Worm (Caenorhabditis elegans) whole organism, young adult: ENCODE measurements around the gene glb-29.
A peak's percentile ranks its signal among the peaks of the same experiment; 100 is the strongest.

Source experiments
- B0019.2 ChIP-seq: fragments of 200-800 bp; sonication (Bioruptor generic); conservative IDR thresholded peaks from 2 replicates; pipeline ENCODE4 v1.3.6; 2022; ENCODE audit warnings: missing genetic modification reagents, missing genetic modification characterization, missing compliant biosample characterization
- B0336.3 ChIP-seq: fragments of 200-800 bp; sonication (Bioruptor generic); IDR thresholded peaks from 2 replicates; pipeline ENCODE4 v1.3.6; 2022; ENCODE audit warnings: missing genetic modification characterization, missing compliant biosample characterization
- F49E8.2 ChIP-seq: sonication (generic microtip); optimal IDR thresholded peaks from 3 replicates; lab custom pipeline; 2017; ENCODE audit warnings: missing genetic modification characterization, mild to moderate bottlenecking, missing compliant biosample characterization, antibody characterized with exemption, moderate library complexity; ENCODE audit not compliant: insufficient read depth
- F55B11.4 ChIP-seq: sonication (generic microtip); optimal IDR thresholded peaks from 2 replicates; lab custom pipeline; 2016; ENCODE audit warnings: missing compliant biosample characterization, missing genetic modification characterization, borderline replicate concordance; ENCODE audit not compliant: insufficient read depth
- F57A8.1 ChIP-seq: fragments of 200-800 bp; sonication (Bioruptor generic); optimal IDR thresholded peaks from 2 replicates; lab custom pipeline; 2018; ENCODE audit warnings: mild to moderate bottlenecking, missing genetic modification characterization, moderate library complexity, missing compliant biosample characterization
- Y53F4B.3 ChIP-seq: fragments of 200-800 bp; sonication (Bioruptor generic); IDR thresholded peaks from 2 replicates; pipeline ENCODE4 v1.3.6; 2022; ENCODE audit warnings: missing genetic modification reagents, missing genetic modification characterization, missing compliant biosample characterization
- Y67H2A.10 ChIP-seq: fragments of 200-800 bp; sonication (Bioruptor generic); conservative IDR thresholded peaks from 2 replicates; pipeline ENCODE4 v1.3.6; 2022; ENCODE audit warnings: missing genetic modification reagents, missing genetic modification characterization, missing compliant biosample characterization
- Y95B8A.8 ChIP-seq: fragments of 200-800 bp; sonication (Bioruptor generic); IDR thresholded peaks from 2 replicates; pipeline ENCODE4 v1.3.6; 2022; ENCODE audit warnings: missing genetic modification reagents, missing genetic modification characterization, missing compliant biosample characterization
- ZK185.1 ChIP-seq: sonication (generic microtip); optimal IDR thresholded peaks from 2 replicates; lab custom pipeline; 2016; ENCODE audit warnings: mild to moderate bottlenecking, missing genetic modification characterization, missing compliant biosample characterization; ENCODE audit not compliant: poor library complexity, severe bottlenecking
- akir-1 ChIP-seq: fragments of 200-800 bp; sonication (Bioruptor generic); optimal IDR thresholded peaks from 2 replicates; lab custom pipeline; 2018; ENCODE audit warnings: mild to moderate bottlenecking, missing genetic modification characterization, moderate library complexity, missing compliant biosample characterization
- aptf-2 ChIP-seq: fragments of 200-800 bp; sonication (Bioruptor generic); conservative IDR thresholded peaks from 2 replicates; pipeline ENCODE4 v1.3.6; 2022; ENCODE audit warnings: missing genetic modification reagents, missing genetic modification characterization, missing compliant biosample characterization
- atf-7 ChIP-seq: sonication (generic microtip); optimal IDR thresholded peaks from 2 replicates; lab custom pipeline; 2017; ENCODE audit warnings: mild to moderate bottlenecking, missing genetic modification characterization, missing compliant biosample characterization
- attf-5 ChIP-seq: fragments of 200-800 bp; sonication (Bioruptor generic); optimal IDR thresholded peaks from 2 replicates; lab custom pipeline; 2018; ENCODE audit warnings: mild to moderate bottlenecking, missing genetic modification characterization, missing compliant biosample characterization
- attf-6 ChIP-seq: fragments of 200-800 bp; sonication (Bioruptor generic); IDR thresholded peaks from 2 replicates; pipeline ENCODE4 v1.3.6; 2022; ENCODE audit warnings: missing genetic modification reagents, missing genetic modification characterization, missing compliant biosample characterization
- cebp-1 ChIP-seq, 2 experiments: fragments of 200-800 bp in 1 of 2; sonication (Bioruptor generic) in 1 of 2; sonication (generic microtip) in 1 of 2; IDR thresholded peaks in 1 of 2; optimal IDR thresholded peaks in 1 of 2; 2 replicates each; pipeline versions ENCODE4 v1.3.6 to Lab custom; 2017 to 2022; ENCODE audit warnings: missing compliant biosample characterization in 2 of 2, missing genetic modification characterization in 2 of 2, mild to moderate bottlenecking in 1 of 2, missing genetic modification reagents in 1 of 2, moderate library complexity in 1 of 2
- cebp-2 ChIP-seq: fragments of 200-800 bp; sonication (Bioruptor generic); IDR thresholded peaks from 2 replicates; pipeline ENCODE4 v1.3.6; 2022; ENCODE audit warnings: missing genetic modification characterization, missing compliant biosample characterization
- ceh-27 ChIP-seq: fragments of 200-800 bp; sonication (Bioruptor generic); optimal IDR thresholded peaks from 2 replicates; lab custom pipeline; 2018; ENCODE audit warnings: mild to moderate bottlenecking, missing genetic modification characterization, moderate library complexity, missing compliant biosample characterization
- dox-1 ChIP-seq: fragments of 200-800 bp; sonication (Bioruptor generic); IDR thresholded peaks from 2 replicates; pipeline ENCODE4 v1.3.6; 2022; ENCODE audit warnings: missing genetic modification reagents, missing genetic modification characterization, missing compliant biosample characterization
- ekl-4 ChIP-seq: fragments of 200-800 bp; sonication (Bioruptor generic); IDR thresholded peaks from 2 replicates; pipeline ENCODE4 v1.3.6; 2022; ENCODE audit warnings: missing genetic modification reagents, missing genetic modification characterization, missing compliant biosample characterization
- ets-4 ChIP-seq: fragments of 200-800 bp; sonication (Bioruptor generic); optimal IDR thresholded peaks from 2 replicates; lab custom pipeline; 2018; ENCODE audit warnings: mild to moderate bottlenecking, missing genetic modification characterization, missing compliant biosample characterization
- him-1 ChIP-seq: sonication (generic microtip); optimal IDR thresholded peaks from 2 replicates; lab custom pipeline; 2016; ENCODE audit warnings: missing genotype, missing genetic modification reagents, missing genetic modification characterization, missing compliant biosample characterization
- hlh-12 ChIP-seq: sonication (generic microtip); optimal IDR thresholded peaks from 2 replicates; lab custom pipeline; 2016; ENCODE audit warnings: missing genetic modification characterization, missing compliant biosample characterization
- hlh-26 ChIP-seq: fragments of 200-800 bp; sonication (Bioruptor generic); conservative IDR thresholded peaks from 2 replicates; pipeline ENCODE4 v1.3.6; 2022; ENCODE audit warnings: missing genetic modification reagents, missing genetic modification characterization, missing compliant biosample characterization
- hmg-20 ChIP-seq: fragments of 200-800 bp; sonication (Bioruptor generic); IDR thresholded peaks from 2 replicates; pipeline ENCODE4 v1.3.6; 2022; ENCODE audit warnings: missing genetic modification reagents, missing genetic modification characterization, missing compliant biosample characterization
- hsf-1 ChIP-seq: fragments of 200-800 bp; sonication (Bioruptor generic); IDR thresholded peaks from 2 replicates; pipeline ENCODE4 v1.3.6; 2022; ENCODE audit warnings: missing genetic modification reagents, missing genetic modification characterization, missing compliant biosample characterization
- lag-1 ChIP-seq: fragments of 200-800 bp; sonication (Bioruptor generic); IDR thresholded peaks from 2 replicates; pipeline ENCODE4 v1.3.6; 2022; ENCODE audit warnings: missing genetic modification reagents, missing genetic modification characterization, missing compliant biosample characterization
- lin-26 ChIP-seq: fragments of 200-800 bp; sonication (Bioruptor generic); IDR thresholded peaks from 2 replicates; pipeline ENCODE4 v1.3.6; 2022; ENCODE audit warnings: missing genetic modification reagents, missing genetic modification characterization, missing compliant biosample characterization
- lin-54 ChIP-seq: fragments of 200-800 bp; sonication (Bioruptor generic); optimal IDR thresholded peaks from 2 replicates; lab custom pipeline; 2018; ENCODE audit warnings: mild to moderate bottlenecking, missing genetic modification characterization, missing compliant biosample characterization
- lir-1 ChIP-seq: fragments of 200-800 bp; sonication (Bioruptor generic); conservative IDR thresholded peaks from 2 replicates; pipeline ENCODE4 v1.3.6; 2022; ENCODE audit warnings: missing genetic modification reagents, missing genetic modification characterization, missing compliant biosample characterization
- lsl-1 ChIP-seq: fragments of 200-800 bp; sonication (Bioruptor generic); optimal IDR thresholded peaks from 2 replicates; lab custom pipeline; 2018; ENCODE audit warnings: mild to moderate bottlenecking, missing genetic modification characterization, moderate library complexity, missing compliant biosample characterization
- madf-8 ChIP-seq: fragments of 200-800 bp; sonication (Bioruptor generic); conservative IDR thresholded peaks from 2 replicates; pipeline ENCODE4 v1.3.6; 2022; ENCODE audit warnings: missing genetic modification reagents, missing genetic modification characterization, missing compliant biosample characterization
- nfyb-1 ChIP-seq: fragments of 200-800 bp; sonication (Bioruptor generic); IDR thresholded peaks from 2 replicates; pipeline ENCODE4 v1.3.6; 2022; ENCODE audit warnings: missing genetic modification reagents, missing genetic modification characterization, missing compliant biosample characterization
- nhr-179 ChIP-seq: sonication (generic microtip); optimal IDR thresholded peaks from 2 replicates; lab custom pipeline; 2016; ENCODE audit warnings: mild to moderate bottlenecking, missing genetic modification characterization, missing compliant biosample characterization
- nhr-27 ChIP-seq: fragments of 200-800 bp; sonication (Bioruptor generic); optimal IDR thresholded peaks from 2 replicates; lab custom pipeline; 2018; ENCODE audit warnings: mild to moderate bottlenecking, missing genetic modification characterization, moderate library complexity, missing compliant biosample characterization
- nhr-80 ChIP-seq: sonication (generic microtip); optimal IDR thresholded peaks from 2 replicates; lab custom pipeline; 2016; ENCODE audit warnings: missing genetic modification characterization, missing compliant biosample characterization
- nhr-90 ChIP-seq: sonication (generic microtip); optimal IDR thresholded peaks from 2 replicates; lab custom pipeline; 2016; ENCODE audit warnings: missing genotype, mild to moderate bottlenecking, missing genetic modification characterization, missing compliant biosample characterization
- rcor-1 ChIP-seq: fragments of 200-800 bp; sonication (Bioruptor generic); IDR thresholded peaks from 2 replicates; pipeline ENCODE4 v1.3.6; 2022; ENCODE audit warnings: missing genetic modification reagents, missing genetic modification characterization, missing compliant biosample characterization
- sdz-38 ChIP-seq: sonication (generic microtip); optimal IDR thresholded peaks from 2 replicates; lab custom pipeline; 2016; ENCODE audit warnings: missing genotype, missing genetic modification characterization, missing compliant biosample characterization
- sea-2 ChIP-seq: fragments of 200-800 bp; sonication (Bioruptor generic); IDR thresholded peaks from 2 replicates; pipeline ENCODE4 v1.3.6; 2022; ENCODE audit warnings: missing genetic modification characterization, missing compliant biosample characterization
- tlf-1 ChIP-seq: fragments of 200-800 bp; sonication (Bioruptor generic); optimal IDR thresholded peaks from 2 replicates; lab custom pipeline; 2018; ENCODE audit warnings: mild to moderate bottlenecking, missing genetic modification characterization, missing compliant biosample characterization
- unc-62 ChIP-seq: fragments of 150-350 bp; optimal IDR thresholded peaks from 2 replicates; lab custom pipeline; 2014; ENCODE audit warnings: missing biosample characterization, missing genetic modification reagents, missing genetic modification characterization
- xnd-1 ChIP-seq: sonication (generic microtip); optimal IDR thresholded peaks from 2 replicates; lab custom pipeline; 2016; ENCODE audit warnings: missing genotype, missing genetic modification reagents, missing genetic modification characterization, missing compliant biosample characterization
- zfh-2 ChIP-seq: fragments of 200-800 bp; sonication (Bioruptor generic); conservative IDR thresholded peaks from 2 replicates; pipeline ENCODE4 v1.3.6; 2022; ENCODE audit warnings: missing genetic modification reagents, missing genetic modification characterization, missing compliant biosample characterization
- ztf-26 ChIP-seq: sonication (generic microtip); optimal IDR thresholded peaks from 2 replicates; lab custom pipeline; 2017; ENCODE audit warnings: missing genetic modification characterization, missing compliant biosample characterization
- ztf-3 ChIP-seq: fragments of 200-800 bp; sonication (Bioruptor generic); optimal IDR thresholded peaks from 2 replicates; lab custom pipeline; 2018; ENCODE audit warnings: mild to moderate bottlenecking, missing genetic modification characterization, missing compliant biosample characterization

glb-29 gene

ce11 chrII:11971009-11971636 is 37.7 kb upstream of the glb-29 start:
- TF ChIP-seq nhr-80 (tag; lab: Kevin White, UChicago) (no peak), hlh-12 (tag; lab: Kevin White, UChicago) (no peak), ztf-3 (no peak), ets-4 (GFP tag; lab: Kevin White, UChicago) (no peak), nfyb-1 (GFP tag; lab: Robert Waterston, UW) (peak; percentile 11; the same call in 1 of the 2 replicates), ztf-26 (tag; lab: Kevin White, UChicago) (no peak), nhr-90 (no peak), Y67H2A.10 (no peak)

ce11 chrII:11972266-11972665 is 36.6 kb upstream of the glb-29 start:
- TF ChIP-seq B0019.2 (GFP tag; lab: Robert Waterston, UW) (no peak), cebp-1 (GFP tag; IDR thresholded peaks at IDR 0.05; lab: Robert Waterston, UW) (no peak), cebp-1 (tag; optimal IDR thresholded peaks at IDR 0.05; lab: Kevin White, UChicago) (peak; percentile 16), sea-2 (GFP tag; lab: Robert Waterston, UW) (no peak), akir-1 (GFP tag; lab: Kevin White, UChicago) (no peak), lin-54 (GFP tag; lab: Kevin White, UChicago) (peak; percentile 20), B0336.3 (GFP tag; lab: Robert Waterston, UW) (peak; percentile 63), ZK185.1 (tag; lab: Kevin White, UChicago) (no peak), nfyb-1 (GFP tag; lab: Robert Waterston, UW) (no peak; the same call in 1 of the 2 replicates), lin-26 (GFP tag; lab: Robert Waterston, UW) (peak; percentile 57; the same call in 1 of the 2 replicates), attf-5 (GFP tag; lab: Kevin White, UChicago) (no peak), rcor-1 (GFP tag; lab: Robert Waterston, UW) (no peak), Y53F4B.3 (GFP tag; lab: Robert Waterston, UW) (no peak), xnd-1 (tag; lab: Kevin White, UChicago) (peak; percentile 36), tlf-1 (GFP tag; lab: Kevin White, UChicago) (peak; percentile 51), attf-6 (no peak), F57A8.1 (GFP tag; lab: Kevin White, UChicago) (no peak), hlh-26 (GFP tag; lab: Robert Waterston, UW) (no peak), atf-7 (tag; lab: Kevin White, UChicago) (no peak), ekl-4 (GFP tag; lab: Robert Waterston, UW) (no peak; the same call in 1 of the 2 replicates), F49E8.2 (tag; lab: Kevin White, UChicago) (no peak), hmg-20 (no peak), nhr-179 (tag; lab: Kevin White, UChicago) (no peak), dox-1 (GFP tag; lab: Robert Waterston, UW) (peak; percentile 43; the same call in 1 of the 2 replicates), hlh-12 (tag; lab: Kevin White, UChicago) (no peak), lsl-1 (GFP tag; lab: Kevin White, UChicago) (peak; percentile 50), zfh-2 (no peak), aptf-2 (no peak), hsf-1 (GFP tag; lab: Robert Waterston, UW) (peak; percentile 44; the same call in 1 of the 2 replicates), lir-1 (GFP tag; lab: Robert Waterston, UW) (no peak), ceh-27 (no peak), sdz-38 (tag; lab: Kevin White, UChicago) (no peak), him-1 (no peak), F55B11.4 (tag; lab: Kevin White, UChicago) (no peak), ztf-26 (tag; lab: Kevin White, UChicago) (no peak), nhr-27 (tag; lab: Kevin White, UChicago) (no peak), Y95B8A.8 (GFP tag; lab: Robert Waterston, UW) (0 out of 2 replicates have a peak, but pooled peaks have one; percentile 82), unc-62 (no peak), nhr-90 (no peak), madf-8 (GFP tag; lab: Robert Waterston, UW) (peak; percentile 60), cebp-2 (GFP tag; lab: Robert Waterston, UW) (no peak), lag-1 (no peak)
